Worm (Caenorhabditis elegans) whole organism, L1 larva: ENCODE measurements around the gene din-1.

Experiments used
- F16B12.6 ChIP-seq: fragments of 150-350 bp; optimal IDR thresholded peaks from 2 replicates; lab custom pipeline; 2014; ENCODE audit warnings: missing biosample characterization, missing genetic modification characterization
- Y116A8C.19 ChIP-seq: sonication (generic microtip); optimal IDR thresholded peaks from 2 replicates; lab custom pipeline; 2016; ENCODE audit warnings: missing compliant biosample characterization, missing genetic modification characterization, borderline replicate concordance
- alr-1 ChIP-seq: fragments of 200-800 bp; sonication (Bioruptor generic); optimal IDR thresholded peaks from 2 replicates; lab custom pipeline; 2018; ENCODE audit warnings: borderline replicate concordance, mild to moderate bottlenecking, missing genetic modification characterization, missing compliant biosample characterization
- ceh-82 ChIP-seq, 3 experiments: fragments of 150-350 bp in 1 of 3; sonication (generic microtip) in 2 of 3; optimal IDR thresholded peaks; 2 replicates each; lab custom pipeline; 2014 to 2017; ENCODE audit warnings: missing biosample characterization in 3 of 3, missing genetic modification characterization in 3 of 3
- dpl-1 ChIP-seq, 3 experiments: fragments of 150-350 bp in 2 of 3; sonication (generic microtip) in 1 of 3; optimal IDR thresholded peaks; 2 replicates each; lab custom pipeline; 2014 to 2017; ENCODE audit warnings: missing biosample characterization in 3 of 3, missing genetic modification characterization in 3 of 3, missing genetic modification reagents in 3 of 3
- efl-1 ChIP-seq, 4 experiments: fragments of 150-350 bp; optimal IDR thresholded peaks in 3 of 4; peaks in 1 of 4; 1 replicate in 1 of 4; 2 replicates in 3 of 4; lab custom pipeline; 2014; ENCODE audit warnings: missing biosample characterization in 2 of 4, missing genetic modification characterization in 2 of 4, missing genetic modification reagents in 2 of 4
- egl-13 ChIP-seq: sonication (generic microtip); optimal IDR thresholded peaks from 2 replicates; lab custom pipeline; 2016; ENCODE audit warnings: missing genotype, missing genetic modification reagents, missing genetic modification characterization, missing compliant biosample characterization
- egl-27 ChIP-seq, 2 experiments: fragments of 150-350 bp in 1 of 2; sonication (generic microtip); optimal IDR thresholded peaks; 3 replicates each; lab custom pipeline; 2017 to 2018; ENCODE audit warnings: missing biosample characterization in 2 of 2, missing genetic modification characterization in 2 of 2, missing genetic modification reagents in 2 of 2
- fkh-10 ChIP-seq: sonication (generic microtip); optimal IDR thresholded peaks from 2 replicates; lab custom pipeline; 2017; ENCODE audit warnings: missing biosample characterization, missing genetic modification reagents, missing genetic modification characterization
- jun-1 ChIP-seq: fragments of 150-350 bp; optimal IDR thresholded peaks from 2 replicates; lab custom pipeline; 2014; ENCODE audit warnings: missing biosample characterization, missing genetic modification reagents, missing genetic modification characterization
- lin-14 ChIP-seq: fragments of 200-800 bp; sonication (Bioruptor generic); optimal IDR thresholded peaks from 2 replicates; lab custom pipeline; 2018; ENCODE audit warnings: mild to moderate bottlenecking, missing genetic modification characterization, moderate library complexity, missing compliant biosample characterization
- nhr-47 ChIP-seq: sonication (generic microtip); optimal IDR thresholded peaks from 2 replicates; lab custom pipeline; 2016; ENCODE audit warnings: mild to moderate bottlenecking, missing genetic modification characterization, moderate library complexity, missing compliant biosample characterization
- nhr-85 ChIP-seq: sonication (generic microtip); peaks from one replicate; lab custom pipeline; 2016; ENCODE audit warnings: missing genetic modification characterization, inconsistent platforms, missing compliant biosample characterization
- rnt-1 ChIP-seq: sonication (generic microtip); optimal IDR thresholded peaks from 2 replicates; lab custom pipeline; 2016; ENCODE audit warnings: mild to moderate bottlenecking, missing genetic modification characterization, moderate library complexity, missing compliant biosample characterization
- snu-23 ChIP-seq: sonication (generic microtip); optimal IDR thresholded peaks from 2 replicates; lab custom pipeline; 2016; ENCODE audit warnings: missing genetic modification characterization, missing compliant biosample characterization
- unc-62 ChIP-seq: fragments of 150-350 bp; optimal IDR thresholded peaks from 2 replicates; lab custom pipeline; 2014; ENCODE audit warnings: missing biosample characterization, missing genetic modification reagents, missing genetic modification characterization
- unc-86 ChIP-seq: sonication (generic microtip); optimal IDR thresholded peaks from 2 replicates; lab custom pipeline; 2016; ENCODE audit warnings: missing genetic modification characterization, missing compliant biosample characterization
- xbp-1 ChIP-seq: sonication (generic microtip); optimal IDR thresholded peaks from 2 replicates; lab custom pipeline; 2016; ENCODE audit warnings: missing genetic modification characterization, missing compliant biosample characterization
- ztf-4 ChIP-seq: fragments of 150-350 bp; optimal IDR thresholded peaks from 2 replicates; lab custom pipeline; 2014; ENCODE audit warnings: missing biosample characterization, missing genetic modification characterization

din-1 gene

DNA sequence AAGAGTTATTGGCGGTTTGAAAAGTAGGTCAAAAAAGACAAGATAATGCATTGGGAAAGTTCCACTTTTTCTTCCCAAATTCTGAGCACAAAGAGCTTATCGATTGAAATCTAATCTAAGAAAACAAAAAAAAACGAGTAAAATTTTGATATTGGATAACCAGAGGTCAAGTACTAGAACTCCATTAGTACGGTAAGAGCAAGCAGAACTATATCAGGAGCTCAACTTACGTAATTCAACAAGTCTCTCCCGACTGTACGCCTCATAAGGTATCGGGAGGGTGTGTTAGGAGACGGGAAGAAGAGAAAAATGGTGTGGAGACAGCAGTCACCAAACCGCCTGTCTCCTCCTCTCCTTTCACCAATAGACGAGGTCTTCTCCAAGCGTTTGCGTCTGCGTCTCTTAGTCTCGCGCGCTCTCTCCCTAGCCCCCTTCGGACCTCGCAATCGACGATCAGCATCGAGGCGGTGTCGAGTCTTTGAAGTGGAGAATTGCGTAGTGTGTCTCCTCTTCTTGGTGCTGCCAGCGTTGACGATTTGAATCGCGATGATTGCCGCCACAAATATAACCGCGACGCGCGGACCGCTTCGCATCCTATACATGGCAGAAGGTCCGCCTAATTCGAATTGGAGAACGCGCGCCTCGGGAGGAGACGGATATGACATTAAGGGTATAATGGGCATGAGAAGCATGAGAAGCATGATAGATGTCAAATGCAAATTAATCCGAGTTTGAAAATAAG is 66.3 kb downstream of the din-1 start, which contains the start of gene F54D5.5 (continued):
- TF ChIP-seq F16B12.6 (tag; lab: Kevin White, UChicago) (peak; percentile 1), Y116A8C.19 (no peak), fkh-10 (no peak), efl-1 (optimal IDR thresholded peaks at IDR 0.05; lab: Kevin White, UChicago) (peak; percentile 25 to 62), efl-1 (GFP tag; optimal IDR thresholded peaks at IDR 0.05 in 1 of 2; lab: Kevin White, UChicago) (peak; percentile 61 to 95), xbp-1 (tag; lab: Kevin White, UChicago) (no peak), nhr-85 (peak; percentile 25), rnt-1 (tag; lab: Kevin White, UChicago) (peak; percentile 5), ztf-4 (no peak), egl-27 (tag; optimal IDR thresholded peaks at IDR 0.05; lab: Kevin White, UChicago) (no peak), ceh-82 (tag; optimal IDR thresholded peaks at IDR 0.05; lab: Kevin White, UChicago) (peak in 2 of 3 experiments; percentile 12 to 28), snu-23 (GFP tag; lab: Kevin White, UChicago) (peak; percentile 9), unc-86 (tag; lab: Kevin White, UChicago) (peak; percentile 7), egl-13 (tag; lab: Kevin White, UChicago) (peak; percentile 8), alr-1 (no peak), nhr-47 (tag; lab: Kevin White, UChicago) (no peak), jun-1 (tag; lab: Kevin White, UChicago) (no peak), dpl-1 (GFP tag; optimal IDR thresholded peaks at IDR 0.05; lab: Kevin White, UChicago) (peak in 2 of 3 experiments; percentile 22 to 75), lin-14 (GFP tag; lab: Kevin White, UChicago) (peak; percentile 46), unc-62 (no peak)
